Worm (Caenorhabditis elegans): ENCODE data around the gene grl-4.

The grl-4 gene

ce11 chrIV:7310410-7310809, at the start of gene grl-4:
grl-4 (minus strand) TSS chrIV:7310760.
- TF ChIP-seq nhr-12 (tag; optimal IDR thresholded peaks at IDR 0.05) (no peak), zip-4 (GFP tag; optimal IDR thresholded peaks at IDR 0.05) (no peak), nhr-77 (tag; optimal IDR thresholded peaks at IDR 0.05) (no peak), lir-3 (tag; optimal IDR thresholded peaks at IDR 0.05; ENCODE audit: poor library complexity) (no peak), efl-1 (optimal IDR thresholded peaks at IDR 0.05) (no peak), efl-1 (GFP tag; optimal IDR thresholded peaks at IDR 0.05 in 1 of 2) (peak in 1 of 2 experiments; percentile 53)

- TF ChIP-seq efl-1 (optimal IDR thresholded peaks at IDR 0.05) (no peak), efl-1 (GFP tag; optimal IDR thresholded peaks at IDR 0.05 in 1 of 2) (peak in 1 of 2 experiments; percentile 81), zip-4 (GFP tag; optimal IDR thresholded peaks at IDR 0.05) (no peak)
Observed at ce11 chrIV:7346751-7347150, 36.2 kb upstream of the grl-4 start, which contains the start of gene daf-42. daf-42 (minus strand) TSS chrIV:7346851.

- no peak for TF ChIP-seq jun-1 (tag; optimal IDR thresholded peaks at IDR 0.05)
- no peak for TF ChIP-seq lin-15B (tag; optimal IDR thresholded peaks at IDR 0.05)
- no peak for TF ChIP-seq ceh-63 (GFP tag; optimal IDR thresholded peaks at IDR 0.05)
- TF ChIP-seq blmp-1 (tag; optimal IDR thresholded peaks at IDR 0.05), result no peak
- no peak for TF ChIP-seq C04F5.9 (tag; optimal IDR thresholded peaks at IDR 0.05)
- TF ChIP-seq unc-30 (tag; optimal IDR thresholded peaks at IDR 0.05), result no peak
- TF ChIP-seq nhr-76 (tag; optimal IDR thresholded peaks at IDR 0.05), result no peak
- TF ChIP-seq lsy-2 (tag; optimal IDR thresholded peaks at IDR 0.05), result no peak
- TF ChIP-seq sptf-1 (tag; optimal IDR thresholded peaks at IDR 0.05), result no peak
- peak in 1 of 3 experiments; percentile 2 for TF ChIP-seq dpl-1 (GFP tag; optimal IDR thresholded peaks at IDR 0.05)
- TF ChIP-seq alr-1 (tag; optimal IDR thresholded peaks at IDR 0.05; ENCODE audit: borderline replicate concordance), result no peak
- no peak for TF ChIP-seq ceh-82 (tag; optimal IDR thresholded peaks at IDR 0.05)
- no peak for TF ChIP-seq zag-1 (tag; optimal IDR thresholded peaks at IDR 0.05)
- TF ChIP-seq isw-1 (GFP tag; IDR thresholded peaks at IDR 0.05), result no peak
- no peak for TF ChIP-seq nhr-71 (tag; optimal IDR thresholded peaks at IDR 0.05)
- TF ChIP-seq nhr-84 (tag; optimal IDR thresholded peaks at IDR 0.05), result no peak
- TF ChIP-seq egl-27 (tag; optimal IDR thresholded peaks at IDR 0.05), result no peak
- TF ChIP-seq unc-86 (tag; optimal IDR thresholded peaks at IDR 0.05), result no peak
- TF ChIP-seq unc-130 (tag; optimal IDR thresholded peaks at IDR 0.05), result no peak
- TF ChIP-seq tbx-2 (tag; optimal IDR thresholded peaks at IDR 0.05), result no peak
- no peak for TF ChIP-seq xbp-1 (tag; optimal IDR thresholded peaks at IDR 0.05)
- TF ChIP-seq zip-4 (GFP tag; optimal IDR thresholded peaks at IDR 0.05), result no peak
- no peak for TF ChIP-seq pax-3 (tag; optimal IDR thresholded peaks at IDR 0.05)
- TF ChIP-seq nhr-90 (tag; optimal IDR thresholded peaks at IDR 0.05; ENCODE audit: poor library complexity), result peak; percentile 51
- no peak for TF ChIP-seq pqm-1 (tag; optimal IDR thresholded peaks at IDR 0.05)
- no peak for TF ChIP-seq F16B12.6 (tag; optimal IDR thresholded peaks at IDR 0.05)
- TF ChIP-seq nhr-12 (tag; optimal IDR thresholded peaks at IDR 0.05), result no peak
- TF ChIP-seq skn-1 (tag; optimal IDR thresholded peaks at IDR 0.05), result peak; percentile 4
- no peak for TF ChIP-seq pag-3 (tag; optimal IDR thresholded peaks at IDR 0.05; ENCODE audit: borderline replicate concordance, insufficient read depth)
- no peak for TF ChIP-seq fkh-8 (tag; optimal IDR thresholded peaks at IDR 0.05)
- no peak for TF ChIP-seq snu-23 (GFP tag; optimal IDR thresholded peaks at IDR 0.05)
- TF ChIP-seq mab-9 (GFP tag; IDR thresholded peaks at IDR 0.05), result no peak
- TF ChIP-seq ces-1 (GFP tag; optimal IDR thresholded peaks at IDR 0.05), result no peak
- TF ChIP-seq tlp-1 (tag; optimal IDR thresholded peaks at IDR 0.05), result no peak
- TF ChIP-seq ets-5 (GFP tag; IDR thresholded peaks at IDR 0.05), result no peak
- TF ChIP-seq unc-98 (GFP tag; IDR thresholded peaks at IDR 0.05), result no peak
- TF ChIP-seq ceh-90 (tag; optimal IDR thresholded peaks at IDR 0.05), result no peak
- no peak for TF ChIP-seq lir-3 (tag; optimal IDR thresholded peaks at IDR 0.05; ENCODE audit: poor library complexity)
- peak in 1 of 2 experiments; percentile 25 for TF ChIP-seq mdl-1 (tag; optimal IDR thresholded peaks at IDR 0.05)
- TF ChIP-seq aha-1 (tag; optimal IDR thresholded peaks at IDR 0.05), result no peak
- TF ChIP-seq irx-1 (tag; optimal IDR thresholded peaks at IDR 0.05), result no peak
- no peak for TF ChIP-seq lin-13 (GFP tag; optimal IDR thresholded peaks at IDR 0.05)
- no peak for TF ChIP-seq mep-1 (tag; optimal IDR thresholded peaks at IDR 0.05)
- TF ChIP-seq aly-2 (tag; optimal IDR thresholded peaks at IDR 0.05), result no peak
- no peak for TF ChIP-seq nhr-20 (tag; optimal IDR thresholded peaks at IDR 0.05)
- no peak for TF ChIP-seq ztf-11 (tag; optimal IDR thresholded peaks at IDR 0.05)
Observed at ce11 chrIV:7344020-7344419, 33.5 kb upstream of the grl-4 start.
